Fruit fly (Drosophila melanogaster): ENCODE results near the gene Myb.

Gene Myb

DNA sequence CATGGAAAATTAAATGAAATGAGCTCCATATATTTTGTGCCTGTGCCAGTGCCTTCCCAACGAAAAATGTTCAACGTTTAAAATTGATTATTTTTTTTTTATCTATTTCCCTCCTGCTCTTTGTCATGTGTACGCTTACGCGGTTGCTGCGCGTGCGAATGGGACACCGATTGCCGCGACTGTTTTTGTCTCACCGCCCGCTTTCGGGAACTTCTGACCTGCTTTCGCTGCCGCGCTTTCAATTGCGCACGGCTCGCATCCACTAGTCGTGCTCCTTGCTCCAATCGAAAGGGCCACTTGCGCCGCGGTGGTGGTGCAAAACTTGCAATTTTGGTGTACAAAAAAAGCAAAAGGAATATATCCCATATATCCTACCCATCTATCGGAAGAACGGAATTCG lies 2.9 kb upstream of the Myb start (continued):
- TF ChIP-seq CHES-1-like (GFP tag; optimal IDR thresholded peaks at IDR 0.05) (peak; percentile 47), CG8478 (optimal IDR thresholded peaks at IDR 0.05) (peak; percentile 96), nom (GFP tag; optimal IDR thresholded peaks at IDR 0.05) (peak; percentile 74), CG14441 (GFP tag; IDR thresholded peaks at IDR 0.05) (peak; percentile 40; the same call in 1 of the 2 replicates), her (GFP tag; optimal IDR thresholded peaks at IDR 0.05) (no peak)

DNA sequence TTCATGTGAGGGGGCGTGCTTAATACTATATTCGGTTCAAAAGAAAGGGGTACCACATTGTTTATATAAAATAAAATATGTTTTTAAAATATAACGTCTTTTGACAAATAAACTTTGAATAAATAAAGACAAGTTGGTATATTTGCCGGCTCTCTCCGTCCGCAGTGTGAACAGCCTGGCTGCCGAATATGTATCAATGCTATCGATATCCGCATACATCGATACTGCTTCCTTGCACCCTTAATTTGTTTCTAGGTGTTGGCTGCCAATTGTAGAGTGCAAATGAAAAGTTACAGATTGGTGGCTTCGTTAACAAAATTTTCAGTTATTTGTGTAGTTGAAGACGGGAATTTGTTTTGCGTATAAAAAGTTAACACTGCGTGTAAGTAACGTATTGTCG lies 2.2 kb upstream of the Myb start, which contains the start of gene Gbeta13F:
TSS of gene Gbeta13F (plus strand) at position 247 of the 400 bp plus-strand sequence.
- TF ChIP-seq CG14860 (GFP tag; IDR thresholded peaks at IDR 0.05; ENCODE audit: partially characterized antibody) (peak; percentile 37; the same call in 1 of the 3 replicates), rib (GFP tag; IDR thresholded peaks at IDR 0.05) (no peak), CG6813 (GFP tag; optimal IDR thresholded peaks at IDR 0.05) (no peak), CG1603 (tag; optimal IDR thresholded peaks at IDR 0.05) (peak; percentile 29), Med (GFP tag) (peak; percentile 73), dmrt11E (tag; optimal IDR thresholded peaks at IDR 0.05) (no peak), MESR4 (GFP tag; optimal IDR thresholded peaks at IDR 0.05) (peak; percentile 76), Dip2 (GFP tag; IDR thresholded peaks at IDR 0.05) (no peak), CG9876 (GFP tag; optimal IDR thresholded peaks at IDR 0.05) (no peak), al (GFP tag; IDR thresholded peaks at IDR 0.05) (no peak), CG2678 (tag; optimal IDR thresholded peaks at IDR 0.05) (no peak), hb (GFP tag; IDR thresholded peaks at IDR 0.05; ENCODE audit: partially characterized antibody) (peak; percentile 52; the same call in 2 of the 3 replicates), lov (optimal IDR thresholded peaks at IDR 0.05) (no peak), lov (GFP tag; IDR thresholded peaks at IDR 0.05) (no peak), disco-r (GFP tag; optimal IDR thresholded peaks at IDR 0.05) (no peak), ac (GFP tag; optimal IDR thresholded peaks at IDR 0.05) (no peak), Sox102F (GFP tag; optimal IDR thresholded peaks at IDR 0.05) (no peak), TFAM (GFP tag; optimal IDR thresholded peaks at IDR 0.05) (no peak), CG5180 (GFP tag; optimal IDR thresholded peaks at IDR 0.05) (no peak), otp (GFP tag; IDR thresholded peaks at IDR 0.05) (no peak), yki (optimal IDR thresholded peaks at IDR 0.05) (no peak), knrl (GFP tag; IDR thresholded peaks at IDR 0.05; ENCODE audit: partially characterized antibody) (peak; percentile 42; the same call in 2 of the 3 replicates), Dek (tag; optimal IDR thresholded peaks at IDR 0.05) (no peak), amos (GFP tag; IDR thresholded peaks at IDR 0.05; ENCODE audit: partially characterized antibody) (peak; percentile 78; the same call in 1 of the 2 replicates), bcd (GFP tag; optimal IDR thresholded peaks at IDR 0.05) (no peak), CG7556 (GFP tag; optimal IDR thresholded peaks at IDR 0.05) (no peak), Sry-β (GFP tag; optimal IDR thresholded peaks at IDR 0.05) (no peak), Dfd (GFP tag; optimal IDR thresholded peaks at IDR 0.05) (no peak), Atf-2 (GFP tag; optimal IDR thresholded peaks at IDR 0.05) (no peak), chm (GFP tag; IDR thresholded peaks at IDR 0.05) (0 out of 2 replicates have a peak, but pooled peaks have one; percentile 45), Poxn (GFP tag; IDR thresholded peaks at IDR 0.05) (no peak), Dll (GFP tag; IDR thresholded peaks at IDR 0.05; ENCODE audit: partially characterized antibody) (peak; percentile 40; the same call in 1 of the 4 replicates), esg (GFP tag; conservative IDR thresholded peaks at IDR 0.05) (no peak), eyg (GFP tag; optimal IDR thresholded peaks at IDR 0.05) (no peak), Dip3 (GFP tag; optimal IDR thresholded peaks at IDR 0.05) (no peak), trem (tag; optimal IDR thresholded peaks at IDR 0.05) (peak; percentile 4), CG10274 (GFP tag; optimal IDR thresholded peaks at IDR 0.05) (no peak), bbx (GFP tag; IDR thresholded peaks at IDR 0.05; ENCODE audit: partially characterized antibody) (peak; percentile 79), ato (GFP tag; IDR thresholded peaks at IDR 0.05; ENCODE audit: partially characterized antibody) (peak; percentile 50; the same call in 1 of the 2 replicates), CG10462 (GFP tag; optimal IDR thresholded peaks at IDR 0.05) (no peak), CG15514 (GFP tag; optimal IDR thresholded peaks at IDR 0.05) (no peak), vvl (GFP tag; IDR thresholded peaks at IDR 0.05) (peak; percentile 24; the same call in 1 of the 2 replicates), Optix (GFP tag; IDR thresholded peaks at IDR 0.05) (no peak), Opbp (GFP tag; IDR thresholded peaks at IDR 0.05; ENCODE audit: partially characterized antibody) (peak; percentile 79)
